Fruit fly (Drosophila melanogaster): ENCODE data around the gene CG17806.

The CG17806 gene

DNA sequence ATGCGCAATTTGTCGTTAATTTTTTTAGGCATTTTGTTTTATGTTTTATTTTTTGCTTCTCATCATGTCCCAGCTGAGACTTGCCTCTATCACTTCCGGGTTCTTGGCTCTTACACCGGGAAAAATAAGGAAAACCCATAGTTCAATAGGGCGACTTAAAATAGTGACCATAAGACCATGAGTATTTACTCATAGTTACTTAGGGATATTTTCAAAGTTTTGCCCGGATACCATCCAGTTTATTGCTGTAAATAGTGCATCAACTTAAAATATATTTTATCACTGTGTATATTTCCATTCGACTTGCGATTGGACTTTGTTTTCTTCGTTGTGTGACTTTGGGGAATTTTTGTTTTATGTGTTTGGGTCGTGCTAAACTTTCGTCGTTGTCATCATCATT lies 15.7 kb upstream of the CG17806 start (continued):
- TF ChIP-seq CG7928 (GFP tag; optimal IDR thresholded peaks at IDR 0.05) (no peak), ind (GFP tag; optimal IDR thresholded peaks at IDR 0.05) (peak; percentile 12), fd102C (GFP tag; optimal IDR thresholded peaks at IDR 0.05) (no peak), HLH3B (GFP tag; IDR thresholded peaks at IDR 0.05) (no peak), CG17829 (tag; optimal IDR thresholded peaks at IDR 0.05) (no peak), wor (GFP tag; IDR thresholded peaks at IDR 0.05) (no peak), usp (GFP tag; optimal IDR thresholded peaks at IDR 0.05) (no peak), CG14441 (GFP tag; IDR thresholded peaks at IDR 0.05) (no peak), otp (GFP tag; IDR thresholded peaks at IDR 0.05) (no peak), Gug (GFP tag; IDR thresholded peaks at IDR 0.05) (no peak), CG13287 (GFP tag; IDR thresholded peaks at IDR 0.05; ENCODE audit: partially characterized antibody) (no peak), Med (GFP tag) (no peak), btn (GFP tag; optimal IDR thresholded peaks at IDR 0.05) (no peak), CG34376 (GFP tag; optimal IDR thresholded peaks at IDR 0.05) (no peak), hb (GFP tag; IDR thresholded peaks at IDR 0.05; ENCODE audit: partially characterized antibody) (no peak), CG16815 (GFP tag; optimal IDR thresholded peaks at IDR 0.05) (no peak), so (GFP tag; IDR thresholded peaks at IDR 0.05) (no peak), CG10543 (GFP tag; optimal IDR thresholded peaks at IDR 0.05) (no peak), onecut (GFP tag; IDR thresholded peaks at IDR 0.05) (no peak), CHES-1-like (GFP tag; optimal IDR thresholded peaks at IDR 0.05) (no peak), nmo (GFP tag; optimal IDR thresholded peaks at IDR 0.05) (no peak), Lpt (GFP tag; optimal IDR thresholded peaks at IDR 0.05) (no peak), CG3065 (GFP tag; optimal IDR thresholded peaks at IDR 0.05) (no peak), HLH4C (GFP tag; IDR thresholded peaks at IDR 0.05; ENCODE audit: partially characterized antibody) (no peak), zfh2 (GFP tag; optimal IDR thresholded peaks at IDR 0.05) (no peak), CG6683 (GFP tag; optimal IDR thresholded peaks at IDR 0.05) (no peak), ssp (GFP tag; IDR thresholded peaks at IDR 0.05) (no peak), E2f1 (GFP tag; IDR thresholded peaks at IDR 0.05) (0 out of 2 replicates have a peak, but pooled peaks have one; percentile 14), pb (GFP tag; optimal IDR thresholded peaks at IDR 0.05) (no peak), Doc2 (GFP tag; IDR thresholded peaks at IDR 0.05) (no peak), Dp (GFP tag; optimal IDR thresholded peaks at IDR 0.05) (no peak), CG10654 (GFP tag; optimal IDR thresholded peaks at IDR 0.05) (no peak), CG3407 (GFP tag; optimal IDR thresholded peaks at IDR 0.05) (no peak), CG14050 (GFP tag; IDR thresholded peaks at IDR 0.05) (no peak), CG2129 (GFP tag; IDR thresholded peaks at IDR 0.05; ENCODE audit: partially characterized antibody) (no peak), ken (GFP tag; IDR thresholded peaks at IDR 0.05) (no peak), ase (GFP tag; IDR thresholded peaks at IDR 0.05) (no peak), sim (GFP tag; IDR thresholded peaks at IDR 0.05) (no peak), CG2199 (GFP tag; IDR thresholded peaks at IDR 0.05) (no peak), Scr (GFP tag; IDR thresholded peaks at IDR 0.05; ENCODE audit: partially characterized antibody) (no peak), CG2678 (tag; optimal IDR thresholded peaks at IDR 0.05) (peak; percentile 57), Hr3 (GFP tag; optimal IDR thresholded peaks at IDR 0.05) (no peak), dm (GFP tag; optimal IDR thresholded peaks at IDR 0.05) (no peak), CG8944 (GFP tag; optimal IDR thresholded peaks at IDR 0.05) (no peak), hkb (optimal IDR thresholded peaks at IDR 0.05) (no peak), hkb (GFP tag; IDR thresholded peaks at IDR 0.05) (no peak), CG9876 (GFP tag; optimal IDR thresholded peaks at IDR 0.05) (no peak), kay (GFP tag; optimal IDR thresholded peaks at IDR 0.05) (no peak), H2.0 (GFP tag; IDR thresholded peaks at IDR 0.05) (no peak), CG12659 (GFP tag; optimal IDR thresholded peaks at IDR 0.05) (peak; percentile 4), dmrt99B (tag; optimal IDR thresholded peaks at IDR 0.05) (peak; percentile 30), CG8290 (GFP tag; optimal IDR thresholded peaks at IDR 0.05) (no peak), CG8290 (tag; optimal IDR thresholded peaks at IDR 0.05) (peak in 1 of 2 experiments; percentile 50), phol (tag; optimal IDR thresholded peaks at IDR 0.05) (no peak)
